Fruit fly (Drosophila melanogaster) whole organism, embryonic: ENCODE data around the gene Gpdh3.

ENCODE experiments used
- Atf3 ChIP-seq: fragments of 200-800 bp; sonication (Bioruptor generic); optimal IDR thresholded peaks from 3 replicates; lab custom pipeline; 2016; ENCODE audit warnings: missing biosample characterization, missing genetic modification characterization
- B-H1 ChIP-seq: fragments of 200-800 bp; sonication (Bioruptor generic); IDR thresholded peaks from 3 replicates; pipeline ENCODE4 v1.3.6; 2022; ENCODE audit warnings: missing biosample characterization, missing genetic modification characterization
- CG10209 ChIP-seq: fragments of 200-800 bp; sonication (Bioruptor generic); optimal IDR thresholded peaks from 3 replicates; lab custom pipeline; 2017; ENCODE audit warnings: missing biosample characterization, mild to moderate bottlenecking, missing genetic modification characterization, missing genetic modification reagents
- CG11504 ChIP-seq: fragments of 200-800 bp; sonication (Bioruptor generic); optimal IDR thresholded peaks from 3 replicates; lab custom pipeline; 2019; ENCODE audit warnings: missing biosample characterization, mild to moderate bottlenecking, missing genetic modification characterization, moderate library complexity
- CG11695 ChIP-seq: fragments of 200-800 bp; sonication (Bioruptor generic); IDR thresholded peaks from 3 replicates; pipeline ENCODE4 v1.3.6; 2022; ENCODE audit warnings: missing biosample characterization, missing genetic modification characterization
- CG12155 ChIP-seq: fragments of 200-800 bp; sonication (Bioruptor generic); optimal IDR thresholded peaks from 3 replicates; lab custom pipeline; 2016; ENCODE audit warnings: missing biosample characterization, missing genetic modification characterization
- CG12219 ChIP-seq: fragments of 200-800 bp; sonication (Bioruptor generic); optimal IDR thresholded peaks from 3 replicates; lab custom pipeline; 2018; ENCODE audit warnings: missing biosample characterization, mild to moderate bottlenecking, missing genetic modification characterization
- CG12236 ChIP-seq: fragments of 200-800 bp; sonication (Bioruptor generic); optimal IDR thresholded peaks from 2 replicates; lab custom pipeline; 2016; ENCODE audit warnings: missing biosample characterization, missing genetic modification characterization
- CG1792 ChIP-seq: fragments of 200-800 bp; sonication (Bioruptor generic); optimal IDR thresholded peaks from 2 replicates; lab custom pipeline; 2016; ENCODE audit warnings: missing biosample characterization, missing genetic modification characterization
- CG2678 ChIP-seq: fragments of 200-800 bp; sonication (Bioruptor generic); optimal IDR thresholded peaks from 3 replicates; lab custom pipeline; 2019; ENCODE audit warnings: missing biosample characterization, mild to moderate bottlenecking, missing genetic modification characterization, moderate library complexity
- CG31224 ChIP-seq: fragments of 200-800 bp; sonication (Bioruptor generic); IDR thresholded peaks from 2 replicates; pipeline ENCODE4 v1.3.6; 2022; ENCODE audit warnings: missing biosample characterization, missing genetic modification characterization
- CG3281 ChIP-seq: fragments of 200-800 bp; sonication (Bioruptor generic); optimal IDR thresholded peaks from 3 replicates; lab custom pipeline; 2017; ENCODE audit warnings: missing biosample characterization, mild to moderate bottlenecking, missing genetic modification characterization
- CG3847 ChIP-seq: fragments of 200-800 bp; sonication (Bioruptor generic); IDR thresholded peaks from 2 replicates; pipeline ENCODE4 v1.3.6; 2022; ENCODE audit warnings: missing biosample characterization, missing genetic modification characterization
- CG4707 ChIP-seq: fragments of 200-800 bp; sonication (Bioruptor generic); optimal IDR thresholded peaks from 2 replicates; lab custom pipeline; 2018; ENCODE audit warnings: missing biosample characterization, mild to moderate bottlenecking, missing genetic modification characterization, moderate library complexity
- CG6683 ChIP-seq: fragments of 200-800 bp; sonication (Bioruptor generic); optimal IDR thresholded peaks from 2 replicates; lab custom pipeline; 2017; ENCODE audit warnings: missing biosample characterization, mild to moderate bottlenecking, missing genetic modification characterization, missing genetic modification reagents
- CG7963 ChIP-seq: fragments of 200-800 bp; sonication (Bioruptor generic); IDR thresholded peaks from 3 replicates; pipeline ENCODE4 v1.3.6; 2022; ENCODE audit warnings: missing biosample characterization, missing genetic modification characterization; ENCODE audit not compliant: partially characterized antibody
- CG8359 ChIP-seq: fragments of 200-800 bp; sonication (Bioruptor generic); optimal IDR thresholded peaks from 2 replicates; lab custom pipeline; 2017; ENCODE audit warnings: missing biosample characterization, mild to moderate bottlenecking, missing genetic modification characterization, borderline replicate concordance
- CG8388 ChIP-seq: fragments of 200-800 bp; sonication (Bioruptor generic); optimal IDR thresholded peaks from 2 replicates; lab custom pipeline; 2019; ENCODE audit warnings: missing biosample characterization, mild to moderate bottlenecking, missing genetic modification characterization, moderate library complexity
- CG9437 ChIP-seq: fragments of 200-800 bp; sonication (Bioruptor generic); optimal IDR thresholded peaks from 2 replicates; lab custom pipeline; 2018; ENCODE audit warnings: missing biosample characterization, mild to moderate bottlenecking, missing genetic modification characterization
- CG9727 ChIP-seq: fragments of 200-800 bp; sonication (Bioruptor generic); optimal IDR thresholded peaks from 3 replicates; lab custom pipeline; 2017; ENCODE audit warnings: missing biosample characterization, mild to moderate bottlenecking, missing genetic modification characterization
- CG9797 ChIP-seq: fragments of 200-800 bp; sonication (Bioruptor generic); optimal IDR thresholded peaks from 3 replicates; lab custom pipeline; 2018; ENCODE audit warnings: missing biosample characterization, mild to moderate bottlenecking, missing genetic modification characterization
- E2f1 ChIP-seq: fragments of 200-800 bp; sonication (Bioruptor generic); IDR thresholded peaks from 2 replicates; pipeline ENCODE4 v1.3.6; 2022; ENCODE audit warnings: missing biosample characterization, missing genetic modification characterization
- Fer2 ChIP-seq: fragments of 200-800 bp; sonication (Bioruptor generic); optimal IDR thresholded peaks from 2 replicates; lab custom pipeline; 2018; ENCODE audit warnings: missing biosample characterization, mild to moderate bottlenecking, missing genetic modification characterization, moderate library complexity
- H15 ChIP-seq: fragments of 200-800 bp; sonication (Bioruptor generic); IDR thresholded peaks from 3 replicates; pipeline ENCODE4 v1.3.6; 2022; ENCODE audit warnings: missing biosample characterization, missing genetic modification characterization
- HLH54F ChIP-seq: fragments of 200-800 bp; sonication (Bioruptor generic); optimal IDR thresholded peaks from 3 replicates; lab custom pipeline; 2016; ENCODE audit warnings: missing biosample characterization, missing genetic modification characterization
- HmgD ChIP-seq: fragments of 200-800 bp; sonication (Bioruptor generic); optimal IDR thresholded peaks from 3 replicates; lab custom pipeline; 2016; ENCODE audit warnings: missing biosample characterization, missing genetic modification characterization
- Hr39 ChIP-seq: fragments of >200 bp; optimal IDR thresholded peaks from 2 replicates; lab custom pipeline; 2017
- Jarid2 ChIP-seq: fragments of 200-800 bp; sonication (Bioruptor generic); optimal IDR thresholded peaks from 3 replicates; lab custom pipeline; 2017; ENCODE audit warnings: mild to moderate bottlenecking, missing biosample characterization, missing genetic modification reagents, missing genetic modification characterization
- Max ChIP-seq: fragments of 200-800 bp; sonication (Bioruptor generic); optimal IDR thresholded peaks from 2 replicates; lab custom pipeline; 2016; ENCODE audit warnings: missing biosample characterization, mild to moderate bottlenecking, missing genetic modification characterization
- Mrtf ChIP-seq: fragments of 200-800 bp; sonication (Bioruptor generic); IDR thresholded peaks from 3 replicates; pipeline ENCODE4 v1.3.6; 2022; ENCODE audit warnings: missing biosample characterization, missing genetic modification characterization
- Nf-YB ChIP-seq: fragments of 200-800 bp; sonication (Bioruptor generic); optimal IDR thresholded peaks from 3 replicates; lab custom pipeline; 2019; ENCODE audit warnings: missing biosample characterization, mild to moderate bottlenecking, missing genetic modification characterization, moderate library complexity
- Side ChIP-seq: fragments of 200-800 bp; sonication (Bioruptor generic); optimal IDR thresholded peaks from 2 replicates; lab custom pipeline; 2016; ENCODE audit warnings: missing biosample characterization, missing genetic modification characterization
- Spps ChIP-seq: fragments of 200-800 bp; sonication (Bioruptor generic); optimal IDR thresholded peaks from 2 replicates; lab custom pipeline; 2018; ENCODE audit warnings: missing biosample characterization, mild to moderate bottlenecking, missing genetic modification characterization
- Xbp1 ChIP-seq: fragments of 200-800 bp; sonication (Bioruptor generic); optimal IDR thresholded peaks from 3 replicates; lab custom pipeline; 2016; ENCODE audit warnings: missing biosample characterization, mild to moderate bottlenecking, missing genetic modification characterization
- ato ChIP-seq: fragments of 200-800 bp; sonication (Bioruptor generic); IDR thresholded peaks from 2 replicates; pipeline ENCODE4 v1.3.6; 2022; ENCODE audit warnings: missing biosample characterization, missing genetic modification characterization; ENCODE audit not compliant: partially characterized antibody
- bowl ChIP-seq: fragments of 200-800 bp; sonication (Bioruptor generic); IDR thresholded peaks from 2 replicates; pipeline ENCODE4 v1.3.6; 2022; ENCODE audit warnings: missing biosample characterization, missing genetic modification characterization
- cas ChIP-seq: fragments of 200-800 bp; sonication (Bioruptor generic); IDR thresholded peaks from 2 replicates; pipeline ENCODE4 v1.3.6; 2022; ENCODE audit warnings: missing biosample characterization, missing genetic modification characterization
- ci ChIP-seq: fragments of 200-800 bp; sonication (Bioruptor generic); IDR thresholded peaks from 3 replicates; pipeline ENCODE4 v1.3.6; 2022; ENCODE audit warnings: missing biosample characterization, missing genetic modification characterization
- corto ChIP-seq: fragments of 200-800 bp; sonication (Bioruptor generic); optimal IDR thresholded peaks from 2 replicates; lab custom pipeline; 2016; ENCODE audit warnings: missing biosample characterization, mild to moderate bottlenecking, missing genetic modification characterization, moderate library complexity
- ewg ChIP-seq: fragments of 200-800 bp; sonication (Bioruptor generic); optimal IDR thresholded peaks from 3 replicates; lab custom pipeline; 2017; ENCODE audit warnings: mild to moderate bottlenecking, missing biosample characterization, missing genetic modification reagents, missing genetic modification characterization
- gt ChIP-seq: fragments of 200-800 bp; sonication (Bioruptor generic); IDR thresholded peaks from 2 replicates; pipeline ENCODE4 v1.3.6; 2022; ENCODE audit warnings: missing biosample characterization, missing genetic modification characterization
- hkb ChIP-seq, 2 experiments: fragments of 200-800 bp in 1 of 2; fragments of >200 bp in 1 of 2; sonication (Bioruptor generic) in 1 of 2; IDR thresholded peaks in 1 of 2; optimal IDR thresholded peaks in 1 of 2; 2 replicates each; pipeline versions ENCODE4 v1.3.6 to Lab custom; 2017 to 2022; ENCODE audit warnings: missing biosample characterization in 1 of 2, missing genetic modification characterization in 1 of 2
- inv ChIP-seq: fragments of 200-800 bp; sonication (Bioruptor generic); IDR thresholded peaks from 2 replicates; pipeline ENCODE4 v1.3.6; 2022; ENCODE audit warnings: missing biosample characterization, missing genetic modification characterization; ENCODE audit not compliant: partially characterized antibody
- peb ChIP-seq: fragments of 200-800 bp; sonication (Bioruptor generic); IDR thresholded peaks from 2 replicates; pipeline ENCODE4 v1.3.6; 2022; ENCODE audit warnings: missing biosample characterization, missing genetic modification characterization
- shn ChIP-seq: fragments of 200-800 bp; sonication (Bioruptor generic); optimal IDR thresholded peaks from 3 replicates; lab custom pipeline; 2016; ENCODE audit warnings: missing biosample characterization, missing genetic modification characterization
- tin ChIP-seq: fragments of 200-800 bp; sonication (Bioruptor generic); optimal IDR thresholded peaks from 3 replicates; lab custom pipeline; 2016; ENCODE audit warnings: missing biosample characterization, missing genetic modification characterization
- wek ChIP-seq: fragments of 200-800 bp; sonication (Bioruptor generic); optimal IDR thresholded peaks from 3 replicates; lab custom pipeline; 2018; ENCODE audit warnings: missing biosample characterization, mild to moderate bottlenecking, missing genetic modification characterization, moderate library complexity
- wor ChIP-seq: fragments of 200-800 bp; sonication (Bioruptor generic); IDR thresholded peaks from 2 replicates; pipeline ENCODE4 v1.3.6; 2022; ENCODE audit warnings: missing biosample characterization, missing genetic modification characterization
- yki ChIP-seq: fragments of >200 bp; optimal IDR thresholded peaks from 3 replicates; lab custom pipeline; 2018
- zfh1 ChIP-seq: fragments of 200-800 bp; sonication (Bioruptor generic); IDR thresholded peaks from 3 replicates; pipeline ENCODE4 v1.3.6; 2022; ENCODE audit warnings: missing biosample characterization, missing genetic modification characterization
- zfh2 ChIP-seq: fragments of 200-800 bp; sonication (Bioruptor generic); optimal IDR thresholded peaks from 2 replicates; lab custom pipeline; 2016; ENCODE audit warnings: missing biosample characterization, missing genetic modification characterization

Gene Gpdh3

DNA sequence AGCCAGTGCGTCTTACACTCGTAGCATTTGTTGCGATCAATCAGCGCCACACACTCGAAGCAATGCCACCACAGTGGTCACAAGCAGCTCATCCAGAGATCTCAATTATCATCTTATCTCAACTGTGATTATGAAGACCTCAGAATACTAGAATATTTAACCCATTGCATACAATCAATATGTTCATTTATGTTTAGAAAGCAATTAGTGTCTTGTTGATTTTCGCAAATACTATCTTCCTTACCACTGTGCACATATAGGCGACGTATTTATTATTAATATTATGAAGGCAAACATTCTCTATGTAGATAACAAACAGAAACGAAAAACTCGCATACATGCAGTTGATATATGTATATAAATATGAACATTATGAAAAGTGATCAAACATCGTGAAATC, 23.0 kb upstream of the Gpdh3 start (continued):
- TF ChIP-seq Hr39 (lab: Kevin White, UChicago) (no peak), ci (GFP tag; lab: Robert Waterston, UW) (peak; percentile 82), HmgD (peak; percentile 20), cas (GFP tag; lab: Robert Waterston, UW) (no peak), ewg (GFP tag; lab: Kevin White, UChicago) (peak; percentile 62), CG2678 (tag; lab: Kevin White, UChicago) (peak; percentile 81), CG10209 (GFP tag; lab: Kevin White, UChicago) (peak; percentile 81), inv (GFP tag; lab: Robert Waterston, UW) (no peak), wor (GFP tag; lab: Robert Waterston, UW) (0 out of 2 replicates have a peak, but pooled peaks have one; percentile 16), zfh1 (GFP tag; lab: Robert Waterston, UW) (peak; percentile 80), Side (GFP tag; lab: Kevin White, UChicago) (peak; percentile 12), CG9727 (peak; percentile 81), CG3847 (GFP tag; lab: Robert Waterston, UW) (peak; percentile 39), CG11695 (GFP tag; lab: Robert Waterston, UW) (peak; percentile 85), CG3281 (GFP tag; lab: Kevin White, UChicago) (peak; percentile 52), CG8388 (GFP tag; lab: Kevin White, UChicago) (peak; percentile 37), gt (GFP tag; lab: Robert Waterston, UW) (no peak), shn (GFP tag; lab: Kevin White, UChicago) (peak; percentile 36), tin (peak; percentile 49), E2f1 (GFP tag; lab: Robert Waterston, UW) (peak; percentile 63), CG4707 (peak; percentile 67), HLH54F (GFP tag; lab: Kevin White, UChicago) (peak; percentile 9), CG6683 (GFP tag; lab: Kevin White, UChicago) (peak; percentile 38), CG31224 (GFP tag; lab: Robert Waterston, UW) (peak; percentile 32; the same call in 1 of the 2 replicates), wek (GFP tag; lab: Kevin White, UChicago) (peak; percentile 58), bowl (peak; percentile 49; the same call in 1 of the 2 replicates), yki (lab: Kevin White, UChicago) (no peak), CG1792 (GFP tag; lab: Kevin White, UChicago) (peak; percentile 73), CG9797 (GFP tag; lab: Kevin White, UChicago) (no peak), Jarid2 (GFP tag; lab: Kevin White, UChicago) (peak; percentile 32), corto (GFP tag; lab: Kevin White, UChicago) (no peak), H15 (GFP tag; lab: Robert Waterston, UW) (no peak), ato (GFP tag; lab: Robert Waterston, UW) (no peak), CG12219 (peak; percentile 44), CG7963 (GFP tag; lab: Robert Waterston, UW) (no peak), zfh2 (GFP tag; lab: Kevin White, UChicago) (no peak), Max (GFP tag; lab: Kevin White, UChicago) (peak; percentile 77), Fer2 (tag; lab: Kevin White, UChicago) (no peak), CG12236 (GFP tag; lab: Kevin White, UChicago) (peak; percentile 66), B-H1 (GFP tag; lab: Robert Waterston, UW) (peak; percentile 76), Mrtf (GFP tag; lab: Robert Waterston, UW) (peak; percentile 61; the same call in 2 of the 3 replicates), CG8359 (GFP tag; lab: Kevin White, UChicago) (peak; percentile 61), Xbp1 (GFP tag; lab: Kevin White, UChicago) (peak; percentile 61), peb (GFP tag; lab: Robert Waterston, UW) (peak; percentile 44; the same call in 1 of the 2 replicates), Nf-YB (GFP tag; lab: Kevin White, UChicago) (peak; percentile 59), hkb (optimal IDR thresholded peaks at IDR 0.05; lab: Kevin White, UChicago) (no peak), hkb (GFP tag; IDR thresholded peaks at IDR 0.05; lab: Robert Waterston, UW) (peak; percentile 74), Atf3 (GFP tag; lab: Kevin White, UChicago) (peak; percentile 33), Spps (tag; lab: Kevin White, UChicago) (peak; percentile 82), CG9437 (GFP tag; lab: Kevin White, UChicago) (no peak), CG11504 (tag; lab: Kevin White, UChicago) (peak; percentile 75), CG12155 (GFP tag; lab: Kevin White, UChicago) (peak; percentile 36)
